Worm (Caenorhabditis elegans) whole organism, L1 larva: ENCODE data around the gene M02D8.7.

Source experiments
- C16A3.4 ChIP-seq: fragments of 150-350 bp; optimal IDR thresholded peaks from 2 replicates; lab custom pipeline; 2014; ENCODE audit warnings: missing biosample characterization, missing genetic modification characterization
- C34B4.2 ChIP-seq: sonication (generic microtip); optimal IDR thresholded peaks from 2 replicates; lab custom pipeline; 2017; ENCODE audit warnings: mild to moderate bottlenecking, missing genetic modification characterization, missing compliant biosample characterization
- F16B12.6 ChIP-seq: fragments of 150-350 bp; optimal IDR thresholded peaks from 2 replicates; lab custom pipeline; 2014; ENCODE audit warnings: missing biosample characterization, missing genetic modification characterization
- aha-1 ChIP-seq: fragments of 150-350 bp; optimal IDR thresholded peaks from 2 replicates; lab custom pipeline; 2014; ENCODE audit warnings: missing biosample characterization, missing genetic modification characterization
- alr-1 ChIP-seq: fragments of 200-800 bp; sonication (Bioruptor generic); optimal IDR thresholded peaks from 2 replicates; lab custom pipeline; 2018; ENCODE audit warnings: borderline replicate concordance, mild to moderate bottlenecking, missing genetic modification characterization, missing compliant biosample characterization
- ceh-63 ChIP-seq: fragments of 200-800 bp; sonication (Bioruptor generic); optimal IDR thresholded peaks from 2 replicates; lab custom pipeline; 2018; ENCODE audit warnings: mild to moderate bottlenecking, missing genetic modification characterization, missing compliant biosample characterization
- ceh-82 ChIP-seq, 3 experiments: fragments of 150-350 bp in 1 of 3; sonication (generic microtip) in 2 of 3; optimal IDR thresholded peaks; 2 replicates each; lab custom pipeline; 2014 to 2017; ENCODE audit warnings: missing biosample characterization in 3 of 3, missing genetic modification characterization in 3 of 3
- ceh-88 ChIP-seq: fragments of 200-800 bp; sonication (Bioruptor generic); IDR thresholded peaks from 2 replicates; pipeline ENCODE4 v1.3.6; 2022; ENCODE audit warnings: missing genetic modification characterization, missing compliant biosample characterization
- dpl-1 ChIP-seq, 3 experiments: fragments of 150-350 bp in 2 of 3; sonication (generic microtip) in 1 of 3; optimal IDR thresholded peaks; 2 replicates each; lab custom pipeline; 2014 to 2017; ENCODE audit warnings: missing biosample characterization in 3 of 3, missing genetic modification characterization in 3 of 3, missing genetic modification reagents in 3 of 3
- dsc-1 ChIP-seq: sonication (generic microtip); optimal IDR thresholded peaks from 2 replicates; lab custom pipeline; 2016; ENCODE audit warnings: mild to moderate bottlenecking, missing genetic modification characterization, missing compliant biosample characterization
- efl-3 ChIP-seq: fragments of 200-800 bp; sonication (Bioruptor generic); optimal IDR thresholded peaks from 2 replicates; lab custom pipeline; 2018; ENCODE audit warnings: mild to moderate bottlenecking, missing genetic modification characterization, missing compliant biosample characterization
- elt-3 ChIP-seq, 6 experiments: fragments of 150-350 bp in 1 of 6; sonication (generic microtip); optimal IDR thresholded peaks; 2 replicates each; lab custom pipeline; 2017 to 2018; ENCODE audit warnings: missing biosample characterization in 6 of 6, missing genetic modification characterization in 6 of 6, inconsistent platforms in 1 of 6
- ets-5 ChIP-seq: fragments of 200-800 bp; sonication (Bioruptor generic); IDR thresholded peaks from 2 replicates; pipeline ENCODE4 v1.3.6; 2022; ENCODE audit warnings: missing genetic modification characterization, missing compliant biosample characterization
- fkh-10 ChIP-seq: sonication (generic microtip); optimal IDR thresholded peaks from 2 replicates; lab custom pipeline; 2017; ENCODE audit warnings: missing biosample characterization, missing genetic modification reagents, missing genetic modification characterization
- fkh-8 ChIP-seq: sonication (generic microtip); optimal IDR thresholded peaks from 2 replicates; lab custom pipeline; 2016; ENCODE audit warnings: mild to moderate bottlenecking, missing genetic modification characterization, missing compliant biosample characterization
- grh-1 ChIP-seq: fragments of 200-800 bp; sonication (Bioruptor generic); IDR thresholded peaks from 2 replicates; pipeline ENCODE4 v1.3.6; 2022; ENCODE audit warnings: missing genetic modification reagents, missing genetic modification characterization, missing compliant biosample characterization
- hlh-17 ChIP-seq: fragments of 200-800 bp; sonication (Bioruptor generic); optimal IDR thresholded peaks from 2 replicates; lab custom pipeline; 2018; ENCODE audit warnings: missing genetic modification characterization, mild to moderate bottlenecking, missing compliant biosample characterization, moderate library complexity, borderline replicate concordance
- hpl-2 ChIP-seq: fragments of 150-350 bp; optimal IDR thresholded peaks from 2 replicates; lab custom pipeline; 2014; ENCODE audit warnings: missing biosample characterization, missing genetic modification reagents, missing genetic modification characterization
- lin-14 ChIP-seq: fragments of 200-800 bp; sonication (Bioruptor generic); optimal IDR thresholded peaks from 2 replicates; lab custom pipeline; 2018; ENCODE audit warnings: mild to moderate bottlenecking, missing genetic modification characterization, moderate library complexity, missing compliant biosample characterization
- lin-39 ChIP-seq: fragments of 150-350 bp; optimal IDR thresholded peaks from 2 replicates; lab custom pipeline; 2014; ENCODE audit warnings: missing biosample characterization, missing genetic modification reagents, missing genetic modification characterization
- lir-3 ChIP-seq: sonication (generic microtip); optimal IDR thresholded peaks from 2 replicates; lab custom pipeline; 2016; ENCODE audit warnings: mild to moderate bottlenecking, missing genetic modification characterization, moderate library complexity, missing compliant biosample characterization; ENCODE audit not compliant: poor library complexity
- lsy-2 ChIP-seq, 2 experiments: fragments of 150-350 bp; optimal IDR thresholded peaks; 2 replicates each; lab custom pipeline; 2014; ENCODE audit warnings: missing biosample characterization in 2 of 2, missing genetic modification characterization in 2 of 2
- mab-9 ChIP-seq: fragments of 200-800 bp; sonication (Bioruptor generic); IDR thresholded peaks from 2 replicates; pipeline ENCODE4 v1.3.6; 2022; ENCODE audit warnings: missing genetic modification reagents, missing genetic modification characterization, missing compliant biosample characterization
- mdl-1 ChIP-seq, 2 experiments: fragments of 150-350 bp; optimal IDR thresholded peaks; 2 replicates each; lab custom pipeline; 2014 to 2017; ENCODE audit warnings: missing biosample characterization in 2 of 2, missing genetic modification characterization in 2 of 2, inconsistent platforms in 1 of 2
- nhr-19 ChIP-seq: fragments of 200-800 bp; sonication (Bioruptor generic); conservative IDR thresholded peaks from 2 replicates; pipeline ENCODE4 v1.3.6; 2022; ENCODE audit warnings: missing genetic modification characterization, missing compliant biosample characterization
- nhr-20 ChIP-seq: sonication (generic microtip); optimal IDR thresholded peaks from 2 replicates; lab custom pipeline; 2016; ENCODE audit warnings: mild to moderate bottlenecking, missing genetic modification characterization, missing compliant biosample characterization
- nhr-28 ChIP-seq: fragments of 150-350 bp; optimal IDR thresholded peaks from 2 replicates; lab custom pipeline; 2014; ENCODE audit warnings: missing biosample characterization, missing genetic modification characterization
- nhr-47 ChIP-seq: sonication (generic microtip); optimal IDR thresholded peaks from 2 replicates; lab custom pipeline; 2016; ENCODE audit warnings: mild to moderate bottlenecking, missing genetic modification characterization, moderate library complexity, missing compliant biosample characterization
- nhr-71 ChIP-seq: sonication (generic microtip); optimal IDR thresholded peaks from 2 replicates; lab custom pipeline; 2016; ENCODE audit warnings: mild to moderate bottlenecking, missing genetic modification characterization, moderate library complexity, missing compliant biosample characterization
- nhr-76 ChIP-seq: sonication (generic microtip); optimal IDR thresholded peaks from 2 replicates; lab custom pipeline; 2017; ENCODE audit warnings: missing biosample characterization, missing genetic modification characterization
- nhr-77 ChIP-seq: fragments of 150-350 bp; optimal IDR thresholded peaks from 2 replicates; lab custom pipeline; 2014; ENCODE audit warnings: missing biosample characterization, missing genetic modification characterization
- pag-3 ChIP-seq: sonication (generic microtip); optimal IDR thresholded peaks from 2 replicates; lab custom pipeline; 2017; ENCODE audit warnings: missing genetic modification characterization, mild to moderate bottlenecking, missing compliant biosample characterization, antibody characterized with exemption, borderline replicate concordance; ENCODE audit not compliant: insufficient read depth
- rnt-1 ChIP-seq: sonication (generic microtip); optimal IDR thresholded peaks from 2 replicates; lab custom pipeline; 2016; ENCODE audit warnings: mild to moderate bottlenecking, missing genetic modification characterization, moderate library complexity, missing compliant biosample characterization
- skn-1 ChIP-seq: fragments of 150-350 bp; optimal IDR thresholded peaks from 2 replicates; lab custom pipeline; 2014; ENCODE audit warnings: missing biosample characterization, missing genetic modification characterization
- snu-23 ChIP-seq: sonication (generic microtip); optimal IDR thresholded peaks from 2 replicates; lab custom pipeline; 2016; ENCODE audit warnings: missing genetic modification characterization, missing compliant biosample characterization
- sptf-1 ChIP-seq: fragments of 150-350 bp; optimal IDR thresholded peaks from 2 replicates; lab custom pipeline; 2014; ENCODE audit warnings: missing biosample characterization, missing genetic modification characterization
- sup-37 ChIP-seq: fragments of 200-800 bp; sonication (Bioruptor generic); optimal IDR thresholded peaks from 2 replicates; lab custom pipeline; 2018; ENCODE audit warnings: mild to moderate bottlenecking, missing genetic modification characterization, missing compliant biosample characterization
- swsn-7 ChIP-seq: sonication (generic microtip); optimal IDR thresholded peaks from 2 replicates; lab custom pipeline; 2016; ENCODE audit warnings: missing genetic modification characterization, missing compliant biosample characterization
- unc-130 ChIP-seq: fragments of 150-350 bp; optimal IDR thresholded peaks from 2 replicates; lab custom pipeline; 2017; ENCODE audit warnings: missing biosample characterization, missing genetic modification characterization, inconsistent platforms
- unc-30 ChIP-seq: sonication (generic microtip); optimal IDR thresholded peaks from 2 replicates; lab custom pipeline; 2017; ENCODE audit warnings: missing biosample characterization, missing genetic modification characterization
- vab-15 ChIP-seq: sonication (generic microtip); optimal IDR thresholded peaks from 2 replicates; lab custom pipeline; 2017; ENCODE audit warnings: missing genotype, mild to moderate bottlenecking, missing genetic modification characterization, missing compliant biosample characterization
- zip-4 ChIP-seq: fragments of 200-800 bp; sonication (Bioruptor generic); optimal IDR thresholded peaks from 2 replicates; lab custom pipeline; 2018; ENCODE audit warnings: mild to moderate bottlenecking, missing genetic modification characterization, moderate library complexity, missing compliant biosample characterization
- ztf-4 ChIP-seq: fragments of 150-350 bp; optimal IDR thresholded peaks from 2 replicates; lab custom pipeline; 2014; ENCODE audit warnings: missing biosample characterization, missing genetic modification characterization

Gene M02D8.7

ce11 chrX:8786687-8787086 lies 43.9 kb upstream of the M02D8.7 start:
- TF ChIP-seq rnt-1 (tag; lab: Kevin White, UChicago) (peak; percentile 80), hpl-2 (GFP tag; lab: Kevin White, UChicago) (no peak), lsy-2 (tag; optimal IDR thresholded peaks at IDR 0.05; lab: Kevin White, UChicago) (peak in 1 of 2 experiments; percentile 17), ceh-82 (tag; optimal IDR thresholded peaks at IDR 0.05; lab: Kevin White, UChicago) (no peak), lin-39 (tag; lab: Kevin White, UChicago) (peak; percentile 18), ets-5 (GFP tag; lab: Robert Waterston, UW) (no peak), snu-23 (peak; percentile 19), unc-130 (tag; lab: Kevin White, UChicago) (peak; percentile 28), nhr-19 (GFP tag; lab: Robert Waterston, UW) (peak; percentile 62), dsc-1 (tag; lab: Kevin White, UChicago) (no peak), nhr-20 (tag; lab: Kevin White, UChicago) (peak; percentile 11), lin-14 (GFP tag; lab: Kevin White, UChicago) (peak; percentile 68), nhr-71 (peak; percentile 75), pag-3 (tag; lab: Kevin White, UChicago) (peak; percentile 92), mdl-1 (tag; optimal IDR thresholded peaks at IDR 0.05; lab: Kevin White, UChicago) (peak in 1 of 2 experiments; percentile 8), ztf-4 (no peak), sup-37 (GFP tag; lab: Kevin White, UChicago) (no peak), unc-30 (tag; lab: Kevin White, UChicago) (no peak)

ce11 chrX:8784234-8784633 lies 41.4 kb upstream of the M02D8.7 start, which contains the start of gene ZK721.3:
Gene ZK721.3 (plus strand): TSS chrX:8784534.
- no peak for TF ChIP-seq grh-1 (GFP tag; lab: Robert Waterston, UW)
- no peak for TF ChIP-seq hpl-2 (GFP tag; lab: Kevin White, UChicago)
- TF ChIP-seq elt-3 (tag; optimal IDR thresholded peaks at IDR 0.05; lab: Kevin White, UChicago): no peak
- TF ChIP-seq aha-1 (tag; lab: Kevin White, UChicago): no peak
- no peak for TF ChIP-seq ceh-88 (GFP tag; lab: Robert Waterston, UW)
- TF ChIP-seq dpl-1 (GFP tag; optimal IDR thresholded peaks at IDR 0.05; lab: Kevin White, UChicago): no peak
- no peak for TF ChIP-seq efl-3
- no peak for TF ChIP-seq nhr-77 (tag; lab: Kevin White, UChicago)
- no peak for TF ChIP-seq nhr-76
- TF ChIP-seq, all 84 proteins: peak for 0

ce11 chrX:8778558-8778957 lies 35.8 kb upstream of the M02D8.7 start, which contains the start of gene ZK721.4:
Gene ZK721.4 (plus strand): TSS chrX:8778858.
- TF ChIP-seq mab-9 (GFP tag; lab: Robert Waterston, UW) (no peak), fkh-8 (tag; lab: Kevin White, UChicago) (no peak), nhr-28 (tag; lab: Kevin White, UChicago) (no peak), skn-1 (no peak)

ce11 chrX:8770316-8770715 lies 27.5 kb upstream of the M02D8.7 start:
- TF ChIP-seq swsn-7 (tag; lab: Kevin White, UChicago) (no peak), lin-14 (GFP tag; lab: Kevin White, UChicago) (peak; percentile 28), hlh-17 (GFP tag; lab: Kevin White, UChicago) (no peak), F16B12.6 (tag; lab: Kevin White, UChicago) (no peak), fkh-10 (GFP tag; lab: Kevin White, UChicago) (peak; percentile 61)
- TF ChIP-seq, all 84 proteins: peak for 2

ce11 chrX:8764044-8764443 lies 21.2 kb upstream of the M02D8.7 start:
- TF ChIP-seq elt-3 (tag; optimal IDR thresholded peaks at IDR 0.05; lab: Kevin White, UChicago): no peak
- no peak for TF ChIP-seq swsn-7 (tag; lab: Kevin White, UChicago)
- TF ChIP-seq vab-15 (tag; lab: Kevin White, UChicago): no peak
- TF ChIP-seq alr-1: no peak
- TF ChIP-seq unc-30 (tag; lab: Kevin White, UChicago): no peak
- no peak for TF ChIP-seq C16A3.4 (tag; lab: Kevin White, UChicago)
- TF ChIP-seq C34B4.2 (tag; lab: Kevin White, UChicago): no peak
- TF ChIP-seq nhr-20 (tag; lab: Kevin White, UChicago): peak; percentile 8
- TF ChIP-seq lir-3 (tag; lab: Kevin White, UChicago): no peak
- TF ChIP-seq dpl-1 (GFP tag; optimal IDR thresholded peaks at IDR 0.05; lab: Kevin White, UChicago): no peak
- TF ChIP-seq ceh-63 (GFP tag; lab: Kevin White, UChicago): no peak
- TF ChIP-seq rnt-1 (tag; lab: Kevin White, UChicago): peak; percentile 86
- no peak for TF ChIP-seq unc-130 (tag; lab: Kevin White, UChicago)
- TF ChIP-seq nhr-47 (tag; lab: Kevin White, UChicago): no peak
- peak; percentile 50 for TF ChIP-seq nhr-19 (GFP tag; lab: Robert Waterston, UW)
- TF ChIP-seq lsy-2 (tag; optimal IDR thresholded peaks at IDR 0.05; lab: Kevin White, UChicago): peak in 1 of 2 experiments; percentile 31
- TF ChIP-seq sptf-1 (tag; lab: Kevin White, UChicago): no peak
- TF ChIP-seq zip-4 (GFP tag; lab: Kevin White, UChicago): no peak
- TF ChIP-seq nhr-71: peak; percentile 86
